Fruit fly (Drosophila melanogaster) whole organism, adult: ENCODE data around the gene CG3277.

ENCODE experiments used
- CG11617 ChIP-seq: fragments of 200-800 bp; sonication (Bioruptor generic); optimal IDR thresholded peaks from 2 replicates; lab custom pipeline; 2017; ENCODE audit warnings: mild to moderate bottlenecking, missing biosample characterization, missing genetic modification reagents, missing genetic modification characterization
- CG12768 ChIP-seq: fragments of 200-800 bp; sonication (Bioruptor generic); optimal IDR thresholded peaks from 2 replicates; lab custom pipeline; 2017; ENCODE audit warnings: missing biosample characterization, missing genetic modification characterization, mild to moderate bottlenecking, moderate library complexity, missing genetic modification reagents
- CG7101 ChIP-seq: fragments of 200-800 bp; sonication (Bioruptor generic); optimal IDR thresholded peaks from 2 replicates; lab custom pipeline; 2018; ENCODE audit warnings: missing biosample characterization, mild to moderate bottlenecking, missing genetic modification characterization, moderate library complexity

dm6 chr2L:3330628-3331027 is 26.7 kb downstream of the CG3277 start, which contains the start of gene CG3285:
- TF ChIP-seq CG11617 (GFP tag; lab: Kevin White, UChicago): no peak
- no peak for TF ChIP-seq CG12768
- no peak for TF ChIP-seq CG7101 (tag; lab: Kevin White, UChicago)
